Fruit fly (Drosophila melanogaster) whole organism, pupa: Measurements from ENCODE around the gene CG14969.

Source experiments
- CG10348 ChIP-seq: fragments of 200-800 bp; sonication (Bioruptor generic); IDR thresholded peaks from 2 replicates; pipeline ENCODE4 v1.3.6; 2022; ENCODE audit warnings: missing biosample characterization, missing genetic modification characterization
- CG12605 ChIP-seq: fragments of 200-800 bp; sonication (Bioruptor generic); IDR thresholded peaks from 2 replicates; pipeline ENCODE4 v1.3.6; 2022; ENCODE audit warnings: missing biosample characterization, missing genetic modification characterization
- CG13204 ChIP-seq: fragments of 200-800 bp; sonication (Bioruptor generic); optimal IDR thresholded peaks from 2 replicates; lab custom pipeline; 2018; ENCODE audit warnings: missing biosample characterization, mild to moderate bottlenecking, missing genetic modification characterization, moderate library complexity
- CG14655 ChIP-seq: fragments of 200-800 bp; sonication (Bioruptor generic); optimal IDR thresholded peaks from 3 replicates; lab custom pipeline; 2017; ENCODE audit warnings: mild to moderate bottlenecking, missing biosample characterization, missing genetic modification reagents, missing genetic modification characterization
- CG15710 ChIP-seq: fragments of 200-800 bp; sonication (Bioruptor generic); optimal IDR thresholded peaks from 2 replicates; lab custom pipeline; 2018; ENCODE audit warnings: missing biosample characterization, mild to moderate bottlenecking, missing genetic modification characterization, moderate library complexity
- CG8159 ChIP-seq: fragments of 200-800 bp; sonication (Bioruptor generic); optimal IDR thresholded peaks from 3 replicates; lab custom pipeline; 2018; ENCODE audit warnings: missing biosample characterization, mild to moderate bottlenecking, missing genetic modification characterization, moderate library complexity
- CG9948 ChIP-seq: fragments of 200-800 bp; sonication (Bioruptor generic); optimal IDR thresholded peaks from 2 replicates; lab custom pipeline; 2018; ENCODE audit warnings: missing biosample characterization, mild to moderate bottlenecking, missing genetic modification characterization, moderate library complexity
- EcR ChIP-seq: fragments of 200-800 bp; sonication (Bioruptor generic); optimal IDR thresholded peaks from 3 replicates; lab custom pipeline; 2019; ENCODE audit warnings: missing biosample characterization, missing genetic modification characterization, mild to moderate bottlenecking, moderate library complexity, missing genetic modification reagents
- Pif1A ChIP-seq: fragments of 200-800 bp; sonication (Bioruptor generic); optimal IDR thresholded peaks from 3 replicates; lab custom pipeline; 2016; ENCODE audit warnings: missing biosample characterization, missing genetic modification characterization
- Pif1B ChIP-seq: fragments of 200-800 bp; sonication (Bioruptor generic); optimal IDR thresholded peaks from 3 replicates; lab custom pipeline; 2016; ENCODE audit warnings: missing biosample characterization, missing genetic modification characterization
- Snoo ChIP-seq: fragments of 200-800 bp; sonication (Bioruptor generic); optimal IDR thresholded peaks from 3 replicates; lab custom pipeline; 2017; ENCODE audit warnings: missing biosample characterization, mild to moderate bottlenecking, missing genetic modification characterization, inconsistent platforms
- fd96Ca ChIP-seq: fragments of 200-800 bp; sonication (Bioruptor generic); IDR thresholded peaks from 3 replicates; pipeline ENCODE4 v1.3.6; 2022; ENCODE audit warnings: missing biosample characterization, missing genetic modification characterization
- gl ChIP-seq: fragments of 200-800 bp; sonication (Bioruptor generic); optimal IDR thresholded peaks from 2 replicates; lab custom pipeline; 2018; ENCODE audit warnings: missing biosample characterization, mild to moderate bottlenecking, missing genetic modification characterization
- rn ChIP-seq: fragments of 200-800 bp; sonication (Bioruptor generic); IDR thresholded peaks from 2 replicates; pipeline ENCODE4 v1.3.6; 2022; ENCODE audit warnings: missing biosample characterization, missing genetic modification characterization

DNA sequence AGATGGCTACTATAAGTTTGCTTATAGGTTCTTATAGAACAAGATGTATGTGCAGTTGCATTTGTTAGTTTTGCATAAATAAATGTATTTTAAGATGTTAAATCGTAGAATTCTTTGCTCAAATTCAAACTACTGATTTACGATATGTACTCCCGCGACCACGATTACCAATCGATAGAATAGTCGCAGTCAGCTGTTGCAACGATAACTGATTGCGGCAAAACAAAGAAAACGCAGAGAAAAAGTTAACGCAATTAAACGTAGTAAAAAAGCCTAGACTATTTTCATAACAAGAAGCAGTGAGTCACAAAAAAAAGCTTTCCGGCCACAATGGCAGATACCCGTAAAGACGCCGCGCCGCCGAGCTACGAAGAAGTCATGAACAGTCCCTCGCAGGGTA, 41.8 kb upstream of the CG14969 start, which contains the start of gene CG12012:
- TF ChIP-seq rn (GFP tag; lab: Robert Waterston, UW), result no peak
- no peak for TF ChIP-seq fd96Ca (GFP tag; lab: Robert Waterston, UW)
- TF ChIP-seq CG15710 (tag; lab: Kevin White, UChicago), result no peak
- TF ChIP-seq Pif1B (GFP tag; lab: Kevin White, UChicago), result no peak
- no peak for TF ChIP-seq CG12605
- no peak for TF ChIP-seq CG13204 (GFP tag; lab: Kevin White, UChicago)
- TF ChIP-seq gl (tag; lab: Kevin White, UChicago), result no peak
- no peak for TF ChIP-seq Snoo (tag; lab: Kevin White, UChicago)
- TF ChIP-seq Pif1A (GFP tag; lab: Kevin White, UChicago), result no peak
- TF ChIP-seq CG8159 (tag; lab: Kevin White, UChicago), result no peak
- no peak for TF ChIP-seq CG14655 (GFP tag; lab: Kevin White, UChicago)
- no peak for TF ChIP-seq CG9948 (tag; lab: Kevin White, UChicago)
- TF ChIP-seq CG10348, result no peak
- TF ChIP-seq EcR (GFP tag; lab: Kevin White, UChicago), result no peak
